Fruit fly (Drosophila melanogaster) whole organism, embryonic: ENCODE results near the gene Sf3b3.
A peak's percentile ranks its signal among the peaks of the same experiment; 100 is the strongest.

Experiments
- CG10274 ChIP-seq: fragments of 200-800 bp; sonication (Bioruptor generic); optimal IDR thresholded peaks from 3 replicates; lab custom pipeline; 2017; ENCODE audit warnings: missing biosample characterization, mild to moderate bottlenecking, missing genetic modification characterization
- CG11696 ChIP-seq: fragments of 200-800 bp; sonication (Bioruptor generic); IDR thresholded peaks from 2 replicates; pipeline ENCODE4 v1.3.6; 2022; ENCODE audit warnings: missing biosample characterization, missing genetic modification characterization
- CG11723 ChIP-seq: fragments of 200-800 bp; sonication (Bioruptor generic); optimal IDR thresholded peaks from 2 replicates; lab custom pipeline; 2017; ENCODE audit warnings: missing biosample characterization, mild to moderate bottlenecking, missing genetic modification characterization
- CG12744 ChIP-seq: fragments of 200-800 bp; sonication (Bioruptor generic); optimal IDR thresholded peaks from 2 replicates; lab custom pipeline; 2016; ENCODE audit warnings: missing biosample characterization, missing genetic modification characterization
- CG12769 ChIP-seq: fragments of 200-800 bp; sonication (Bioruptor generic); optimal IDR thresholded peaks from 2 replicates; lab custom pipeline; 2019; ENCODE audit warnings: missing biosample characterization, mild to moderate bottlenecking, missing genetic modification characterization, moderate library complexity
- CG13775 ChIP-seq: fragments of 200-800 bp; sonication (Bioruptor generic); optimal IDR thresholded peaks from 3 replicates; lab custom pipeline; 2017; ENCODE audit warnings: missing biosample characterization, mild to moderate bottlenecking, missing genetic modification characterization
- CG14667 ChIP-seq: fragments of 200-800 bp; sonication (Bioruptor generic); IDR thresholded peaks from 2 replicates; pipeline ENCODE4 v1.3.6; 2022; ENCODE audit warnings: missing biosample characterization, missing genetic modification characterization
- CG15269 ChIP-seq: fragments of 200-800 bp; sonication (Bioruptor generic); optimal IDR thresholded peaks from 2 replicates; lab custom pipeline; 2018; ENCODE audit warnings: missing biosample characterization, mild to moderate bottlenecking, missing genetic modification characterization, moderate library complexity
- CG1603 ChIP-seq: fragments of 200-800 bp; sonication (Bioruptor generic); optimal IDR thresholded peaks from 2 replicates; lab custom pipeline; 2019; ENCODE audit warnings: missing biosample characterization, mild to moderate bottlenecking, missing genetic modification characterization, moderate library complexity
- CG16863 ChIP-seq: fragments of 200-800 bp; sonication (Bioruptor generic); optimal IDR thresholded peaks from 3 replicates; lab custom pipeline; 2016; ENCODE audit warnings: missing biosample characterization, missing genetic modification characterization
- CG17802 ChIP-seq: fragments of 200-800 bp; sonication (Bioruptor generic); optimal IDR thresholded peaks from 2 replicates; lab custom pipeline; 2018; ENCODE audit warnings: missing biosample characterization, mild to moderate bottlenecking, missing genetic modification characterization, moderate library complexity
- CG3163 ChIP-seq: fragments of 200-800 bp; sonication (Bioruptor generic); optimal IDR thresholded peaks from 3 replicates; lab custom pipeline; 2016; ENCODE audit warnings: missing biosample characterization, missing genetic modification characterization
- CG3838 ChIP-seq: fragments of 200-800 bp; sonication (Bioruptor generic); optimal IDR thresholded peaks from 3 replicates; lab custom pipeline; 2016; ENCODE audit warnings: missing biosample characterization, missing genetic modification characterization
- CG4328 ChIP-seq: fragments of 200-800 bp; sonication (Bioruptor generic); optimal IDR thresholded peaks from 3 replicates; lab custom pipeline; 2017; ENCODE audit warnings: missing biosample characterization, missing genetic modification reagents, missing genetic modification characterization
- CG4424 ChIP-seq: fragments of 200-800 bp; sonication (Bioruptor generic); optimal IDR thresholded peaks from 3 replicates; lab custom pipeline; 2016; ENCODE audit warnings: missing biosample characterization, missing genetic modification characterization
- CG5180 ChIP-seq: fragments of 200-800 bp; sonication (Bioruptor generic); optimal IDR thresholded peaks from 3 replicates; lab custom pipeline; 2017; ENCODE audit warnings: missing biosample characterization, missing genetic modification characterization, mild to moderate bottlenecking, moderate library complexity, missing genetic modification reagents
- CG7987 ChIP-seq: fragments of 200-800 bp; sonication (Bioruptor generic); optimal IDR thresholded peaks from 2 replicates; lab custom pipeline; 2018; ENCODE audit warnings: missing biosample characterization, mild to moderate bottlenecking, missing genetic modification characterization, moderate library complexity
- CG8281 ChIP-seq: fragments of 200-800 bp; sonication (Bioruptor generic); optimal IDR thresholded peaks from 2 replicates; lab custom pipeline; 2018; ENCODE audit warnings: missing biosample characterization, mild to moderate bottlenecking, missing genetic modification characterization, moderate library complexity
- CG8478 ChIP-seq: fragments of >200 bp; optimal IDR thresholded peaks from 2 replicates; lab custom pipeline; 2018
- CG9797 ChIP-seq: fragments of 200-800 bp; sonication (Bioruptor generic); optimal IDR thresholded peaks from 3 replicates; lab custom pipeline; 2018; ENCODE audit warnings: missing biosample characterization, mild to moderate bottlenecking, missing genetic modification characterization
- CTCF ChIP-seq: fragments of 200-800 bp; sonication (Bioruptor generic); optimal IDR thresholded peaks from 2 replicates; lab custom pipeline; 2017; ENCODE audit warnings: missing biosample characterization, mild to moderate bottlenecking, missing genetic modification characterization, moderate library complexity
- Dbx ChIP-seq: fragments of 200-800 bp; sonication (Bioruptor generic); IDR thresholded peaks from 3 replicates; pipeline ENCODE4 v1.3.6; 2022; ENCODE audit warnings: missing biosample characterization, missing genetic modification characterization
- Dll ChIP-seq: fragments of 200-800 bp; sonication (Bioruptor generic); IDR thresholded peaks from 4 replicates; pipeline ENCODE4 v1.3.6; 2022; ENCODE audit warnings: missing biosample characterization, missing genetic modification characterization; ENCODE audit not compliant: partially characterized antibody
- Kr ChIP-seq: fragments of 200-800 bp; sonication (Bioruptor generic); optimal IDR thresholded peaks from 2 replicates; lab custom pipeline; 2017; ENCODE audit warnings: missing biosample characterization, mild to moderate bottlenecking, missing genetic modification characterization
- MBD-R2 ChIP-seq: fragments of 200-800 bp; sonication (Bioruptor generic); IDR thresholded peaks from 2 replicates; pipeline ENCODE4 v1.3.6; 2022; ENCODE audit warnings: missing biosample characterization, missing genetic modification characterization
- Meics ChIP-seq: fragments of 200-800 bp; sonication (Bioruptor generic); optimal IDR thresholded peaks from 2 replicates; lab custom pipeline; 2017; ENCODE audit warnings: missing biosample characterization, mild to moderate bottlenecking, missing genetic modification characterization
- Myb ChIP-seq: fragments of 200-800 bp; sonication (Bioruptor generic); optimal IDR thresholded peaks from 2 replicates; lab custom pipeline; 2016; ENCODE audit warnings: missing biosample characterization, missing genetic modification characterization
- NfI ChIP-seq: fragments of 200-800 bp; sonication (Bioruptor generic); optimal IDR thresholded peaks from 3 replicates; lab custom pipeline; 2018; ENCODE audit warnings: missing biosample characterization, mild to moderate bottlenecking, missing genetic modification characterization, moderate library complexity
- Sin3A ChIP-seq: fragments of >200 bp; optimal IDR thresholded peaks from 2 replicates; lab custom pipeline; 2018
- Sox102F ChIP-seq: fragments of 200-800 bp; sonication (Bioruptor generic); optimal IDR thresholded peaks from 2 replicates; lab custom pipeline; 2018; ENCODE audit warnings: missing biosample characterization, mild to moderate bottlenecking, missing genetic modification characterization, moderate library complexity
- Taf1 ChIP-seq: fragments of 200-800 bp; sonication (Bioruptor generic); IDR thresholded peaks from 2 replicates; pipeline ENCODE4 v1.3.6; 2022; ENCODE audit warnings: missing biosample characterization, missing genetic modification characterization
- Tbp ChIP-seq: fragments of >200 bp; optimal IDR thresholded peaks from 2 replicates; lab custom pipeline; 2018; ENCODE audit warnings: missing biosample characterization, missing genetic modification characterization
- amos ChIP-seq: fragments of 200-800 bp; sonication (Bioruptor generic); IDR thresholded peaks from 2 replicates; pipeline ENCODE4 v1.3.6; 2022; ENCODE audit warnings: missing biosample characterization, missing genetic modification characterization; ENCODE audit not compliant: partially characterized antibody
- az2 ChIP-seq: fragments of 200-800 bp; sonication (Bioruptor generic); optimal IDR thresholded peaks from 3 replicates; lab custom pipeline; 2016; ENCODE audit warnings: missing biosample characterization, missing genetic modification characterization
- cg ChIP-seq: fragments of 200-800 bp; sonication (Bioruptor generic); optimal IDR thresholded peaks from 3 replicates; lab custom pipeline; 2019; ENCODE audit warnings: missing biosample characterization, mild to moderate bottlenecking, missing genetic modification characterization, moderate library complexity
- crol ChIP-seq: fragments of 200-800 bp; sonication (Bioruptor generic); IDR thresholded peaks from 2 replicates; pipeline ENCODE4 v1.3.6; 2022; ENCODE audit warnings: missing biosample characterization, missing genetic modification characterization
- danr ChIP-seq: fragments of 200-800 bp; sonication (Bioruptor generic); IDR thresholded peaks from 2 replicates; pipeline ENCODE4 v1.3.6; 2022; ENCODE audit warnings: missing biosample characterization, missing genetic modification characterization
- gfzf ChIP-seq: fragments of 200-800 bp; sonication (Bioruptor generic); optimal IDR thresholded peaks from 2 replicates; lab custom pipeline; 2016; ENCODE audit warnings: missing biosample characterization, mild to moderate bottlenecking, missing genetic modification characterization, moderate library complexity
- h ChIP-seq: fragments of >200 bp; optimal IDR thresholded peaks from 2 replicates; lab custom pipeline; 2017
- ham ChIP-seq: fragments of 200-800 bp; sonication (Bioruptor generic); IDR thresholded peaks from 2 replicates; pipeline ENCODE4 v1.3.6; 2022; ENCODE audit warnings: missing biosample characterization, missing genetic modification characterization
- mam ChIP-seq: fragments of 200-800 bp; sonication (Bioruptor generic); optimal IDR thresholded peaks from 3 replicates; lab custom pipeline; 2016; ENCODE audit warnings: missing biosample characterization, missing genetic modification characterization
- mld ChIP-seq: fragments of 200-800 bp; sonication (Bioruptor generic); IDR thresholded peaks from 3 replicates; pipeline ENCODE4 v1.3.6; 2022; ENCODE audit warnings: missing biosample characterization, missing genetic modification characterization; ENCODE audit not compliant: partially characterized antibody
- nau ChIP-seq: fragments of 200-800 bp; sonication (Bioruptor generic); optimal IDR thresholded peaks from 3 replicates; lab custom pipeline; 2017; ENCODE audit warnings: missing biosample characterization, mild to moderate bottlenecking, missing genetic modification characterization, missing genetic modification reagents
- nerfin-2 ChIP-seq: fragments of 200-800 bp; sonication (Bioruptor generic); IDR thresholded peaks from 2 replicates; pipeline ENCODE4 v1.3.6; 2022; ENCODE audit warnings: missing biosample characterization, missing genetic modification characterization; ENCODE audit not compliant: partially characterized antibody
- onecut ChIP-seq: fragments of 200-800 bp; sonication (Bioruptor generic); IDR thresholded peaks from 2 replicates; pipeline ENCODE4 v1.3.6; 2022; ENCODE audit warnings: missing biosample characterization, missing genetic modification characterization
- pfk ChIP-seq: fragments of 200-800 bp; sonication (Bioruptor generic); optimal IDR thresholded peaks from 2 replicates; lab custom pipeline; 2018; ENCODE audit warnings: missing biosample characterization, mild to moderate bottlenecking, missing genetic modification characterization, moderate library complexity
- pho ChIP-seq: fragments of 200-800 bp; sonication (Bioruptor generic); optimal IDR thresholded peaks from 2 replicates; lab custom pipeline; 2016; ENCODE audit warnings: missing biosample characterization, missing genetic modification characterization
- pnt ChIP-seq: fragments of 200-800 bp; sonication (Bioruptor generic); optimal IDR thresholded peaks from 3 replicates; lab custom pipeline; 2016; ENCODE audit warnings: missing biosample characterization, missing genetic modification characterization
- slp2 ChIP-seq: fragments of 200-800 bp; sonication (Bioruptor generic); optimal IDR thresholded peaks from 2 replicates; lab custom pipeline; 2016; ENCODE audit warnings: missing biosample characterization, missing genetic modification characterization
- sqz ChIP-seq: fragments of 200-800 bp; sonication (Bioruptor generic); optimal IDR thresholded peaks from 3 replicates; lab custom pipeline; 2018; ENCODE audit warnings: missing biosample characterization, mild to moderate bottlenecking, missing genetic modification characterization
- wdn ChIP-seq: fragments of 200-800 bp; sonication (Bioruptor generic); IDR thresholded peaks from 2 replicates; pipeline ENCODE4 v1.3.6; 2022; ENCODE audit warnings: missing biosample characterization, missing genetic modification characterization
- wor ChIP-seq: fragments of 200-800 bp; sonication (Bioruptor generic); IDR thresholded peaks from 2 replicates; pipeline ENCODE4 v1.3.6; 2022; ENCODE audit warnings: missing biosample characterization, missing genetic modification characterization

The Sf3b3 gene

DNA sequence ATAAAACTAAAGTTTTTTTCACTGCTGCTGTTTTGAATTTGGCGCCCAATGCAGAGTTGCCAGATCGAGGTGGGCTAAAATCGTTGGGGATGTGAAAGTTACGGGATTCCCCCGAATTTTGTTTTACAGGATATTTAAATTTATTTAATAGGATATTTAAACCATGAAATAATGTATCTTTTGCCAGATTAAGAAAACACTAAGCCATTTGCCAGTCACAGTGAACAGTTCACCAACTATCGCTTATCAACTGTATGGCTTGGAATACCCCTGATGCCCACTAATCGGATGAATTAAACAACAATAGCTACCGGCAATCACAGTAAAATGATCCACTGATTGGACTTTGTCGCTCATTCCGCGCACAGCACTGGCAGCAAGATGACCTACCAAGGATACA, 17.9 kb upstream of the Sf3b3 start, which contains the start of gene Dci (continued):
- TF ChIP-seq wor (GFP tag; lab: Robert Waterston, UW) (peak; percentile 70), CG12769 (no peak), cg (GFP tag; lab: Kevin White, UChicago) (no peak), NfI (GFP tag; lab: Kevin White, UChicago) (peak; percentile 56), CG3163 (GFP tag; lab: Kevin White, UChicago) (peak; percentile 1), gfzf (GFP tag; lab: Kevin White, UChicago) (no peak), Dll (GFP tag; lab: Robert Waterston, UW) (peak; percentile 93), CG15269 (tag; lab: Kevin White, UChicago) (no peak), mam (GFP tag; lab: Kevin White, UChicago) (peak; percentile 89), Dbx (peak; percentile 72; the same call in 2 of the 3 replicates), nerfin-2 (GFP tag; lab: Robert Waterston, UW) (peak; percentile 53; the same call in 1 of the 2 replicates), CG11696 (no peak), Sox102F (peak; percentile 75), CG17802 (no peak), Myb (GFP tag; lab: Kevin White, UChicago) (peak; percentile 10), CG3838 (GFP tag; lab: Kevin White, UChicago) (peak; percentile 20), Kr (GFP tag; lab: Kevin White, UChicago) (no peak), nau (GFP tag; lab: Kevin White, UChicago) (no peak), CG4424 (peak; percentile 3), az2 (GFP tag; lab: Kevin White, UChicago) (peak; percentile 70), CG8281 (no peak), wdn (peak; percentile 32; the same call in 1 of the 2 replicates), mld (GFP tag; lab: Robert Waterston, UW) (no peak; the same call in 2 of the 3 replicates), CG11723 (GFP tag; lab: Kevin White, UChicago) (peak; percentile 22), CG12744 (GFP tag; lab: Kevin White, UChicago) (peak; percentile 38), Sin3A (lab: Kevin White, UChicago) (peak; percentile 83), crol (no peak), CG16863 (peak; percentile 46), CG9797 (peak; percentile 14), CG5180 (GFP tag; lab: Kevin White, UChicago) (no peak), slp2 (peak; percentile 67), CTCF (GFP tag; lab: Kevin White, UChicago) (peak; percentile 28), Taf1 (GFP tag; lab: Robert Waterston, UW) (peak; percentile 50; the same call in 1 of the 2 replicates), pnt (GFP tag; lab: Kevin White, UChicago) (peak; percentile 62), Tbp (GFP tag; lab: Kevin White, UChicago) (no peak), CG8478 (lab: Kevin White, UChicago) (peak; percentile 57), pho (peak; percentile 47), amos (GFP tag; lab: Robert Waterston, UW) (peak; percentile 79), CG1603 (peak; percentile 82), Meics (GFP tag; lab: Kevin White, UChicago) (peak; percentile 54), CG10274 (GFP tag; lab: Kevin White, UChicago) (no peak), pfk (GFP tag; lab: Kevin White, UChicago) (no peak), CG14667 (peak; percentile 55), CG7987 (peak; percentile 17), sqz (no peak), MBD-R2 (GFP tag; lab: Robert Waterston, UW) (peak; percentile 90), h (no peak), CG13775 (GFP tag; lab: Kevin White, UChicago) (peak; percentile 79), CG4328 (no peak), danr (GFP tag; lab: Robert Waterston, UW) (peak; percentile 59; the same call in 1 of the 2 replicates), onecut (GFP tag; lab: Robert Waterston, UW) (peak; percentile 9; the same call in 1 of the 2 replicates), ham (peak; percentile 77; the same call in 1 of the 2 replicates)
